Worm (Caenorhabditis elegans): ENCODE results near the gene srab-6.

srab-6 gene

DNA sequence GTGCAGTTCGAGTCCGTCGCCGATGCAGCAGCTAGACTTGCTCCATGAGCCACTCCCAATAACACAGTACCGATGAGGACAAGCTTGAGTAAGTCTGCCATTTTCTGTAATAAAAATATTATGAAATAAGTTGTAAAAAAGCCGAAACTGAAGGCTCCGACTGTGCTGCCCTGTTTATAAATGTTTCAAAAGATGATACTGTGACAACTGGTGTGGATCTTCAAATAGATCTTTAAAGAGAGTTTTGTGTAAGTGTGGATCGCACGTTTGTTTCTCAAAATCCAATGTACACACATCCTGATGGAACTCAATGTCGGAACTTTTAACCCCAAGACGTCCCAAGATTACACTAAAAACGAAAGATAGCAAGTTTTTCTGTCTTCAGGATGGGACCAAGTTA, 16.9 kb upstream of the srab-6 start, which contains the start of gene C36C5.15:
TSS of gene C36C5.15 (minus strand) at position 101 of the 400 bp plus-strand sequence.
- TF ChIP-seq hlh-1 (tag; optimal IDR thresholded peaks at IDR 0.05) (no peak), ceh-39 (tag; optimal IDR thresholded peaks at IDR 0.05) (no peak), mep-1 (tag; optimal IDR thresholded peaks at IDR 0.05) (no peak), pha-4 (tag; optimal IDR thresholded peaks at IDR 0.05) (no peak), mls-2 (tag; optimal IDR thresholded peaks at IDR 0.05) (no peak), M03D4.4 (tag; optimal IDR thresholded peaks at IDR 0.05) (no peak), snpc-4 (tag; optimal IDR thresholded peaks at IDR 0.05) (no peak), ces-1 (GFP tag; optimal IDR thresholded peaks at IDR 0.05) (no peak), ztf-11 (tag; optimal IDR thresholded peaks at IDR 0.05) (no peak), nhr-2 (tag; optimal IDR thresholded peaks at IDR 0.05) (no peak), sptf-1 (tag; optimal IDR thresholded peaks at IDR 0.05) (no peak), ceh-83 (GFP tag; optimal IDR thresholded peaks at IDR 0.05) (no peak), tbx-8 (GFP tag; optimal IDR thresholded peaks at IDR 0.05) (no peak), ceh-43 (GFP tag; optimal IDR thresholded peaks at IDR 0.05) (no peak), nhr-237 (tag; optimal IDR thresholded peaks at IDR 0.05) (no peak), bed-3 (GFP tag; optimal IDR thresholded peaks at IDR 0.05) (no peak), nhr-12 (tag; optimal IDR thresholded peaks at IDR 0.05) (no peak)

DNA sequence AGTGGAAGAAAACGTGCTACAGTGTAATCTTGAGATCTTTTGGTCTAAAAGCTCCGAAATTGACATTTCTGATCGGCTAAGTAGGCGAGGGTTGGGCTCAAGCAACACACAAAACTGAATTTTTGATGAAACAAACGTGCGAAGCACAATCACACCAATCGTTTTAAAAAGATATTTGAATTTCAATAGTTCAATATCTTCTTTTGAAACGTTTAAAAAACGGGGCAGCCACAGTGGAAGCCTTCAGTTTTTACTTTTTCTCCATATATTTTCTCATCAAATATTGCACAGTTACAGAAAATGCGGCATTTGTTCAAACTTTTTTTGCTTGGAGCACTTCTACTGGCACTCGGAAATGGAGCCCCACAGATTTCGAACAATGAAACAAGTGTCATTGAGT, 14.5 kb upstream of the srab-6 start, which contains the start of gene C36C5.4:
TSS of gene C36C5.4 (plus strand) at position 301 of the 400 bp plus-strand sequence.
- TF ChIP-seq flh-1 (GFP tag; optimal IDR thresholded peaks at IDR 0.05) (no peak), elt-3 (tag; optimal IDR thresholded peaks at IDR 0.05) (no peak), nhr-2 (tag; optimal IDR thresholded peaks at IDR 0.05) (no peak), lin-13 (tag; optimal IDR thresholded peaks at IDR 0.05) (no peak), mab-5 (tag; optimal IDR thresholded peaks at IDR 0.05) (no peak), M03D4.4 (tag; optimal IDR thresholded peaks at IDR 0.05) (no peak)

DNA sequence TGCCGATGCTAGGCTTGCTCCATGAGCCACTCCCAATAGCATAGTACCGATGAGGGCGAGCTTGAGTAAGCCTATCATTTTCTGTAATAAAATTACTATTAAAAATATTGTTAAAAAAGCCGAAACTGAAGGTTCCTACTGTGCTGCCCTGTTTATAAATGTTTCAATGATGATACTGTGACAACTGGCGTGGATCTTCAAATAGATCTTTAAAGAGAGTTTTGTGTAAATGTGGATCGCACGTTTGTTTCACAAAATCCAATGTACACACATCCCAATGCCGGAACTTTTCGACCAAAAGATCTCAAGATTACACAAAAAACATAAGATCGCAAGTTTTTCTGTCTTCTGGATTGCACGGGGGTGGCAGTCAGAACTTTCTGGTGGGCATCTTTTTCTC, 13.7 kb upstream of the srab-6 start, which contains the start of gene C36C5.14:
TSS of gene C36C5.14 (minus strand) at position 101 of the 400 bp plus-strand sequence.
- TF ChIP-seq mls-2 (tag; optimal IDR thresholded peaks at IDR 0.05) (no peak), ceh-83 (GFP tag; optimal IDR thresholded peaks at IDR 0.05) (no peak), drap-1 (GFP tag; optimal IDR thresholded peaks at IDR 0.05) (no peak)

DNA sequence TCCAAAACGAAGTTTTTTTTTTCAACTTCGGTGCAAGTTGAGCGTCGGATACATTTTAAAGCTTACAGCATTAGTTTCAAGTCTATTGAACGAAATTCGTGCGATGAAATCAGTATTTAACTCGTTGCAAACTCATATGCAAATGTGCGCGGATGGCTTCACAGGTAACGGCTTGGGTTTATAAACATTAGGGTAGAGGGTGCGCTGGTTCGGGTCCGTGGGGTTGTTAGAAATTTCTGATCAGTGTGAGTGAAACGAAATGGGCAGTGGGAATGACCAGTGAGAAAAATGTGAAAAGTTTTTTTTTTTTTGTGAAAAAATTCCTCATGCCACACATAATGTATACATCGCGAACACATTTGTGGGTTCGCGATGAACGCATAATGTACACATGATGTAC, 11.4 kb upstream of the srab-6 start:
- TF ChIP-seq ceh-43 (GFP tag; optimal IDR thresholded peaks at IDR 0.05): no peak
- TF ChIP-seq snpc-4 (tag; optimal IDR thresholded peaks at IDR 0.05): no peak
- TF ChIP-seq mab-5 (tag; optimal IDR thresholded peaks at IDR 0.05): no peak
- TF ChIP-seq M03D4.4 (tag; optimal IDR thresholded peaks at IDR 0.05): no peak
- TF ChIP-seq elt-1 (tag; optimal IDR thresholded peaks at IDR 0.05; ENCODE audit: borderline replicate concordance, insufficient read depth): no peak
- no peak for TF ChIP-seq unc-120 (tag; optimal IDR thresholded peaks at IDR 0.05; ENCODE audit: poor library complexity, severe bottlenecking)

DNA sequence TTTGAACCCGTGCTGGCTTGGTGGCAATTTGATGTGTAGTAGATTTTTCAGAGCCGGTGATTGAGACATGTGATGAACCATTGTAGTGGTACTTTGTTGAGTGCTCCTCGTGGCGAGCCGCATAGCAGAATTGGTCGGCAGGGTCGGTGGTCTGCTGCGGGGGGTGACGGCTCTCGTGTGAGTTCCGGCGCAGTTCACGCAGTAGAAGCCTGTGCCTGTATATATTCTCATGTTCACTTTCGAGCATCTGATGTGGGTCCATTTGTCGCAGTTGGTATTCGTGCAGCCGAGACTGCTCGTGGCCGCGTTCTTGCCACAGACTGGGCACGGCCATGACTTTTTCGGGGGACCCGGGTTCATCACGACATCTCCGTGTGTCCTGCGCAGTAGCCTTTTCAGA, 10.5 kb upstream of the srab-6 start:
- TF ChIP-seq mab-5 (tag; optimal IDR thresholded peaks at IDR 0.05) (no peak), snpc-4 (tag; optimal IDR thresholded peaks at IDR 0.05) (no peak), nhr-28 (tag; optimal IDR thresholded peaks at IDR 0.05) (no peak), zip-8 (tag; optimal IDR thresholded peaks at IDR 0.05) (no peak), unc-120 (tag; optimal IDR thresholded peaks at IDR 0.05; ENCODE audit: poor library complexity, severe bottlenecking) (no peak), drap-1 (GFP tag; optimal IDR thresholded peaks at IDR 0.05) (no peak), mls-2 (tag; optimal IDR thresholded peaks at IDR 0.05) (no peak), lsy-2 (tag; optimal IDR thresholded peaks at IDR 0.05) (no peak)

DNA sequence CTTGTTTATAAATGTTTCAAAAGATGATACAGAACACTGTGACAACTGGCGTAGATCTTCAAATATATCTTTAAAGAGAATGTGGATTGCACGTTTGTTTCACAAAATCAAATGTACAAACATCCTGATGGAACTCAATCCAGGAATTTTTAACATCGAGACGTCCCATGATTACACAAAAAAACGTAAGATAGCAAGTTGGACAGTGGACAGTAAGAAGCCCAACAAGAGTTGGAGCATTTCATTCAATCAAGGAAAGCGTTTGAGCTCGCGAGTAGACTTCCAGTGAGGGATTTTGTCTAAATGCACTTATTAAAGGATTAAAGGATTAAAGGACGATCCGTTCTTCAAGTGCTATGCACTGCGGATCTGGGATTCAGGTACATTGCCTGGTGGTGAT, 7.5 kb upstream of the srab-6 start, which contains the start of gene C36C5.12:
TSS of gene C36C5.12 (minus strand) at position 101 of the 400 bp plus-strand sequence.
- TF ChIP-seq elt-1 (tag; optimal IDR thresholded peaks at IDR 0.05; ENCODE audit: borderline replicate concordance, insufficient read depth) (no peak), blmp-1 (tag; optimal IDR thresholded peaks at IDR 0.05) (no peak), nhr-237 (tag; optimal IDR thresholded peaks at IDR 0.05) (no peak), drap-1 (GFP tag; optimal IDR thresholded peaks at IDR 0.05) (no peak), sem-2 (GFP tag; optimal IDR thresholded peaks at IDR 0.05) (no peak), ham-2 (GFP tag; optimal IDR thresholded peaks at IDR 0.05) (no peak), nhr-76 (tag; optimal IDR thresholded peaks at IDR 0.05) (no peak), nhr-28 (tag; optimal IDR thresholded peaks at IDR 0.05) (no peak), sptf-1 (tag; optimal IDR thresholded peaks at IDR 0.05) (no peak), nhr-2 (tag; optimal IDR thresholded peaks at IDR 0.05) (no peak), unc-39 (tag; optimal IDR thresholded peaks at IDR 0.05) (no peak), ceh-39 (tag; optimal IDR thresholded peaks at IDR 0.05) (no peak), lsy-2 (tag; optimal IDR thresholded peaks at IDR 0.05) (no peak), ceh-83 (GFP tag; optimal IDR thresholded peaks at IDR 0.05) (no peak), ces-1 (GFP tag; optimal IDR thresholded peaks at IDR 0.05) (no peak)

All from whole organism, mixed stage, embryonic.